Worm (Caenorhabditis elegans) whole organism, L2 larva: ENCODE data around the gene sel-9.

Source experiments
- C34F6.9 ChIP-seq: fragments of 150-350 bp; optimal IDR thresholded peaks from 2 replicates; lab custom pipeline; 2014; ENCODE audit warnings: missing biosample characterization, missing genetic modification characterization
- F13H6.1 ChIP-seq: sonication (generic microtip); optimal IDR thresholded peaks from 2 replicates; lab custom pipeline; 2016; ENCODE audit warnings: missing genetic modification characterization, missing compliant biosample characterization
- ama-1 ChIP-seq: fragments of 150-350 bp; optimal IDR thresholded peaks from 2 replicates; lab custom pipeline; 2018; ENCODE audit warnings: inconsistent platforms
- elt-1 ChIP-seq: fragments of 150-350 bp; optimal IDR thresholded peaks from 2 replicates; lab custom pipeline; 2014; ENCODE audit warnings: missing biosample characterization, missing genetic modification characterization
- lin-39 ChIP-seq: fragments of 150-350 bp; optimal IDR thresholded peaks from 2 replicates; lab custom pipeline; 2014; ENCODE audit warnings: missing biosample characterization, missing genetic modification reagents, missing genetic modification characterization
- lsy-2 ChIP-seq, 2 experiments: fragments of 150-350 bp in 1 of 2; sonication (generic microtip) in 1 of 2; optimal IDR thresholded peaks; 2 replicates each; lab custom pipeline; 2014 to 2017; ENCODE audit warnings: missing biosample characterization in 2 of 2, missing genetic modification characterization in 2 of 2
- mab-5 ChIP-seq: fragments of 150-350 bp; optimal IDR thresholded peaks from 2 replicates; lab custom pipeline; 2014; ENCODE audit warnings: missing biosample characterization, missing genetic modification characterization
- nhr-10 ChIP-seq: sonication (generic microtip); optimal IDR thresholded peaks from 2 replicates; lab custom pipeline; 2017; ENCODE audit warnings: missing biosample characterization, missing genetic modification characterization
- nhr-12 ChIP-seq: fragments of 150-350 bp; optimal IDR thresholded peaks from 2 replicates; lab custom pipeline; 2014; ENCODE audit warnings: missing biosample characterization, missing genetic modification characterization
- nhr-129 ChIP-seq: fragments of 150-350 bp; optimal IDR thresholded peaks from 2 replicates; lab custom pipeline; 2014; ENCODE audit warnings: missing biosample characterization, missing genetic modification characterization
- nhr-21 ChIP-seq: fragments of 150-350 bp; optimal IDR thresholded peaks from 2 replicates; lab custom pipeline; 2014; ENCODE audit warnings: missing biosample characterization, missing genetic modification characterization
- nhr-23 ChIP-seq: fragments of 150-350 bp; optimal IDR thresholded peaks from 2 replicates; lab custom pipeline; 2014; ENCODE audit warnings: missing biosample characterization, missing genetic modification reagents, missing genetic modification characterization
- nhr-237 ChIP-seq: fragments of 150-350 bp; optimal IDR thresholded peaks from 2 replicates; lab custom pipeline; 2014; ENCODE audit warnings: missing biosample characterization, missing genetic modification characterization
- nhr-25 ChIP-seq: fragments of 150-350 bp; sonication (generic microtip); optimal IDR thresholded peaks from 3 replicates; lab custom pipeline; 2014; ENCODE audit warnings: missing biosample characterization, missing genetic modification characterization
- nhr-77 ChIP-seq: fragments of 150-350 bp; optimal IDR thresholded peaks from 2 replicates; lab custom pipeline; 2014; ENCODE audit warnings: missing biosample characterization, missing genetic modification characterization
- skn-1 ChIP-seq: sonication (generic microtip); optimal IDR thresholded peaks from 2 replicates; lab custom pipeline; 2017; ENCODE audit warnings: missing biosample characterization, missing genetic modification characterization
- sma-3 ChIP-seq: sonication (generic microtip); optimal IDR thresholded peaks from 2 replicates; lab custom pipeline; 2016; ENCODE audit warnings: missing genetic modification reagents, missing genetic modification characterization, missing compliant biosample characterization
- sma-9 ChIP-seq, 2 experiments: fragments of 150-350 bp in 1 of 2; sonication (generic microtip) in 1 of 2; optimal IDR thresholded peaks; 2 replicates each; lab custom pipeline; 2014 to 2016; ENCODE audit warnings: missing genetic modification characterization in 2 of 2, mild to moderate bottlenecking in 1 of 2, missing biosample characterization in 1 of 2, missing compliant biosample characterization in 1 of 2, missing genetic modification reagents in 1 of 2, moderate library complexity in 1 of 2
- snpc-4 ChIP-seq: fragments of 150-350 bp; optimal IDR thresholded peaks from 2 replicates; lab custom pipeline; 2014; ENCODE audit warnings: missing biosample characterization, missing genetic modification characterization
- unc-39 ChIP-seq: fragments of 150-350 bp; optimal IDR thresholded peaks from 2 replicates; lab custom pipeline; 2014; ENCODE audit warnings: missing biosample characterization, missing genetic modification characterization
- unc-55 ChIP-seq: fragments of 150-350 bp; sonication (generic microtip); optimal IDR thresholded peaks from 3 replicates; lab custom pipeline; 2014; ENCODE audit warnings: missing biosample characterization, missing genetic modification reagents, missing genetic modification characterization
- zag-1 ChIP-seq: fragments of 150-350 bp; optimal IDR thresholded peaks from 2 replicates; lab custom pipeline; 2014; ENCODE audit warnings: missing biosample characterization, missing genetic modification characterization
- ztf-4 ChIP-seq: fragments of 150-350 bp; optimal IDR thresholded peaks from 2 replicates; lab custom pipeline; 2014; ENCODE audit warnings: missing biosample characterization, missing genetic modification characterization

The sel-9 gene

ce11 chrV:8254973-8255372, 47.4 kb downstream of the sel-9 start:
- TF ChIP-seq sma-3 (GFP tag; lab: Kevin White, UChicago) = no peak
- TF ChIP-seq ama-1 (lab: Kevin White, UChicago) = no peak
- TF ChIP-seq zag-1 (tag; lab: Kevin White, UChicago) = no peak
- no peak for TF ChIP-seq elt-1 (tag; lab: Kevin White, UChicago)
- no peak for TF ChIP-seq nhr-10 (tag; lab: Kevin White, UChicago)
- no peak for TF ChIP-seq skn-1
- TF ChIP-seq F13H6.1 = no peak
- no peak for TF ChIP-seq nhr-25 (tag; lab: Kevin White, UChicago)
- TF ChIP-seq unc-39 (tag; lab: Kevin White, UChicago) = no peak
- no peak for TF ChIP-seq unc-55 (GFP tag; lab: Kevin White, UChicago)
- no peak for TF ChIP-seq nhr-77 (tag; lab: Kevin White, UChicago)
- TF ChIP-seq nhr-23 (tag; lab: Kevin White, UChicago) = no peak
- TF ChIP-seq nhr-237 (tag; lab: Kevin White, UChicago) = no peak
- no peak for TF ChIP-seq C34F6.9 (tag; lab: Kevin White, UChicago)
- TF ChIP-seq snpc-4 (tag; lab: Kevin White, UChicago) = no peak

ce11 chrV:8253946-8254345, 48.4 kb downstream of the sel-9 start:
- TF ChIP-seq ztf-4 (tag; lab: Kevin White, UChicago) = no peak
- no peak for TF ChIP-seq lin-39 (tag; lab: Kevin White, UChicago)
- TF ChIP-seq nhr-21 (tag; lab: Kevin White, UChicago) = no peak
- TF ChIP-seq, all 48 proteins: peak for 0

- TF ChIP-seq mab-5 (tag; lab: Kevin White, UChicago) (peak; percentile 33), nhr-129 (tag; lab: Kevin White, UChicago) (peak; percentile 34), nhr-12 (no peak), sma-9 (GFP tag; optimal IDR thresholded peaks at IDR 0.05; lab: Kevin White, UChicago) (peak; percentile 27), sma-9 (tag; optimal IDR thresholded peaks at IDR 0.05; lab: Kevin White, UChicago) (no peak), lsy-2 (tag; optimal IDR thresholded peaks at IDR 0.05; lab: Kevin White, UChicago) (peak in 1 of 2 experiments; percentile 16)
- TF ChIP-seq, all 48 proteins: peak for 4
Measured at ce11 chrV:8252532-8252931, 49.8 kb downstream of the sel-9 start.
